Fruit fly (Drosophila melanogaster) whole organism, wandering third instar larva: ENCODE data around the gene CG42537.

ENCODE experiments used
- Abd-B ChIP-seq: fragments of >200 bp; optimal IDR thresholded peaks from 2 replicates; lab custom pipeline; 2017; ENCODE audit warnings: missing biosample characterization, missing genetic modification characterization
- Mio ChIP-seq: sonication (Bioruptor generic); optimal IDR thresholded peaks from 2 replicates; lab custom pipeline; 2016; ENCODE audit warnings: missing biosample characterization, missing genetic modification characterization
- fru ChIP-seq: fragments of 200-800 bp; sonication (Bioruptor generic); optimal IDR thresholded peaks from 3 replicates; lab custom pipeline; 2016; ENCODE audit warnings: missing biosample characterization, mild to moderate bottlenecking, missing genetic modification characterization
- lola ChIP-seq: fragments of >200 bp; optimal IDR thresholded peaks from 2 replicates; lab custom pipeline; 2017; ENCODE audit warnings: missing biosample characterization, missing genetic modification characterization
- psq ChIP-seq: fragments of 200-800 bp; sonication (Bioruptor generic); optimal IDR thresholded peaks from 3 replicates; lab custom pipeline; 2017; ENCODE audit warnings: missing biosample characterization, mild to moderate bottlenecking, missing genetic modification characterization, moderate library complexity

dm6 chr3R:6399752-6400151, 22.2 kb downstream of the CG42537 start:
- TF ChIP-seq fru (GFP tag; lab: Kevin White, UChicago) = no peak
- TF ChIP-seq Abd-B (GFP tag; lab: Kevin White, UChicago) = no peak
- no peak for TF ChIP-seq psq (GFP tag; lab: Kevin White, UChicago)
- TF ChIP-seq lola (GFP tag; lab: Kevin White, UChicago) = no peak
- TF ChIP-seq Mio (GFP tag; lab: Kevin White, UChicago) = no peak
